Fruit fly (Drosophila melanogaster) whole organism, embryonic: ENCODE data around the gene CG6962.

Experiments used
- ATbp ChIP-seq: fragments of 200-800 bp; sonication (Bioruptor generic); optimal IDR thresholded peaks from 2 replicates; lab custom pipeline; 2017; ENCODE audit warnings: missing biosample characterization, mild to moderate bottlenecking, missing genetic modification characterization, missing genetic modification reagents
- Aef1 ChIP-seq: fragments of 200-800 bp; sonication (Bioruptor generic); IDR thresholded peaks from 3 replicates; pipeline ENCODE4 v1.3.6; 2022; ENCODE audit warnings: missing biosample characterization, missing genetic modification characterization
- Atf-2 ChIP-seq: fragments of 200-800 bp; sonication (Bioruptor generic); optimal IDR thresholded peaks from 2 replicates; lab custom pipeline; 2016; ENCODE audit warnings: missing biosample characterization, missing genetic modification characterization
- CG10543 ChIP-seq: fragments of 200-800 bp; sonication (Bioruptor generic); optimal IDR thresholded peaks from 3 replicates; lab custom pipeline; 2017; ENCODE audit warnings: missing biosample characterization, mild to moderate bottlenecking, missing genetic modification characterization, moderate library complexity
- CG12071 ChIP-seq: fragments of 200-800 bp; sonication (Bioruptor generic); optimal IDR thresholded peaks from 3 replicates; lab custom pipeline; 2018; ENCODE audit warnings: missing biosample characterization, mild to moderate bottlenecking, missing genetic modification characterization
- CG12942 ChIP-seq: fragments of 200-800 bp; sonication (Bioruptor generic); optimal IDR thresholded peaks from 3 replicates; lab custom pipeline; 2016; ENCODE audit warnings: missing biosample characterization, missing genetic modification characterization
- CG14965 ChIP-seq: fragments of 200-800 bp; sonication (Bioruptor generic); optimal IDR thresholded peaks from 2 replicates; lab custom pipeline; 2016; ENCODE audit warnings: missing biosample characterization, missing genetic modification characterization, borderline replicate concordance
- CG16815 ChIP-seq: fragments of 200-800 bp; sonication (Bioruptor generic); optimal IDR thresholded peaks from 3 replicates; lab custom pipeline; 2017; ENCODE audit warnings: missing biosample characterization, mild to moderate bottlenecking, missing genetic modification characterization
- CG18262 ChIP-seq: fragments of 200-800 bp; optimal IDR thresholded peaks from 3 replicates; lab custom pipeline; 2019; ENCODE audit warnings: missing biosample characterization, mild to moderate bottlenecking, missing genetic modification characterization, moderate library complexity
- CG18599 ChIP-seq: fragments of 200-800 bp; sonication (Bioruptor generic); optimal IDR thresholded peaks from 3 replicates; lab custom pipeline; 2017; ENCODE audit warnings: missing biosample characterization, missing genetic modification characterization, mild to moderate bottlenecking, moderate library complexity, missing genetic modification reagents
- CG30020 ChIP-seq: fragments of 200-800 bp; optimal IDR thresholded peaks from 2 replicates; lab custom pipeline; 2019; ENCODE audit warnings: missing biosample characterization, mild to moderate bottlenecking, missing genetic modification characterization, moderate library complexity
- CG30431 ChIP-seq: fragments of 200-800 bp; sonication (Bioruptor generic); optimal IDR thresholded peaks from 2 replicates; lab custom pipeline; 2017; ENCODE audit warnings: missing biosample characterization, missing genetic modification characterization
- CG33557 ChIP-seq: fragments of 200-800 bp; sonication (Bioruptor generic); optimal IDR thresholded peaks from 2 replicates; lab custom pipeline; 2019; ENCODE audit warnings: missing biosample characterization, mild to moderate bottlenecking, missing genetic modification characterization, moderate library complexity
- CG4404 ChIP-seq: fragments of 200-800 bp; sonication (Bioruptor generic); IDR thresholded peaks from 2 replicates; pipeline ENCODE4 v1.3.6; 2022; ENCODE audit warnings: missing biosample characterization, missing genetic modification characterization
- CG4854 ChIP-seq: fragments of 200-800 bp; sonication (Bioruptor generic); optimal IDR thresholded peaks from 2 replicates; lab custom pipeline; 2016; ENCODE audit warnings: missing biosample characterization, missing genetic modification characterization, inconsistent platforms
- CG6854 ChIP-seq: fragments of 200-800 bp; sonication (Bioruptor generic); optimal IDR thresholded peaks from 3 replicates; lab custom pipeline; 2017; ENCODE audit warnings: missing biosample characterization, mild to moderate bottlenecking, missing genetic modification characterization
- CG7357 ChIP-seq: fragments of 200-800 bp; sonication (Bioruptor generic); IDR thresholded peaks from 3 replicates; pipeline ENCODE4 v1.3.6; 2022; ENCODE audit warnings: missing biosample characterization, missing genetic modification characterization
- CG8924 ChIP-seq: fragments of 200-800 bp; optimal IDR thresholded peaks from 3 replicates; lab custom pipeline; 2019; ENCODE audit warnings: missing biosample characterization, mild to moderate bottlenecking, missing genetic modification characterization, moderate library complexity
- CG9437 ChIP-seq: fragments of 200-800 bp; sonication (Bioruptor generic); optimal IDR thresholded peaks from 2 replicates; lab custom pipeline; 2018; ENCODE audit warnings: missing biosample characterization, mild to moderate bottlenecking, missing genetic modification characterization
- CG9876 ChIP-seq: fragments of 200-800 bp; sonication (Bioruptor generic); optimal IDR thresholded peaks from 2 replicates; lab custom pipeline; 2016; ENCODE audit warnings: missing biosample characterization, missing genetic modification characterization
- D19A ChIP-seq: fragments of 200-800 bp; optimal IDR thresholded peaks from 3 replicates; lab custom pipeline; 2019; ENCODE audit warnings: missing biosample characterization, mild to moderate bottlenecking, missing genetic modification characterization, moderate library complexity
- Deaf1 ChIP-seq: fragments of 200-800 bp; optimal IDR thresholded peaks from 3 replicates; lab custom pipeline; 2019; ENCODE audit warnings: missing biosample characterization, mild to moderate bottlenecking, missing genetic modification characterization, moderate library complexity
- Ets65A ChIP-seq: fragments of 200-800 bp; sonication (Bioruptor generic); peaks from one replicate; lab custom pipeline; 2016; ENCODE audit warnings: missing biosample characterization, missing genetic modification characterization
- H15 ChIP-seq: fragments of 200-800 bp; sonication (Bioruptor generic); IDR thresholded peaks from 3 replicates; pipeline ENCODE4 v1.3.6; 2022; ENCODE audit warnings: missing biosample characterization, missing genetic modification characterization
- HHEX ChIP-seq: fragments of 200-800 bp; sonication (Bioruptor generic); optimal IDR thresholded peaks from 3 replicates; lab custom pipeline; 2017; ENCODE audit warnings: missing biosample characterization, mild to moderate bottlenecking, missing genetic modification characterization, missing genetic modification reagents
- HLHmδ ChIP-seq: fragments of 200-800 bp; sonication (Bioruptor generic); optimal IDR thresholded peaks from 2 replicates; lab custom pipeline; 2018; ENCODE audit warnings: missing biosample characterization, mild to moderate bottlenecking, missing genetic modification characterization, moderate library complexity
- Lpt ChIP-seq: fragments of >200 bp; optimal IDR thresholded peaks from 2 replicates; lab custom pipeline; 2018; ENCODE audit warnings: missing biosample characterization, missing genetic modification characterization
- Med ChIP-seq: fragments of 200-800 bp; sonication (Bioruptor generic); peaks from one replicate; lab custom pipeline; 2016; ENCODE audit warnings: missing biosample characterization, missing genetic modification characterization, mild to moderate bottlenecking, inconsistent platforms, moderate library complexity
- Mes4 ChIP-seq: fragments of 200-800 bp; sonication (Bioruptor generic); optimal IDR thresholded peaks from 2 replicates; lab custom pipeline; 2016; ENCODE audit warnings: missing biosample characterization, missing genetic modification characterization
- NC2α ChIP-seq: fragments of 200-800 bp; sonication (Bioruptor generic); optimal IDR thresholded peaks from 2 replicates; lab custom pipeline; 2016; ENCODE audit warnings: missing biosample characterization, missing genetic modification characterization
- Oaz ChIP-seq: fragments of 200-800 bp; sonication (Bioruptor generic); IDR thresholded peaks from 2 replicates; pipeline ENCODE4 v1.3.6; 2022; ENCODE audit warnings: missing biosample characterization, missing genetic modification characterization
- Xbp1 ChIP-seq: fragments of 200-800 bp; sonication (Bioruptor generic); optimal IDR thresholded peaks from 3 replicates; lab custom pipeline; 2016; ENCODE audit warnings: missing biosample characterization, mild to moderate bottlenecking, missing genetic modification characterization
- Xrp1 ChIP-seq: fragments of 200-800 bp; sonication (Bioruptor generic); IDR thresholded peaks from 2 replicates; pipeline ENCODE4 v1.3.6; 2022; ENCODE audit warnings: missing biosample characterization, missing genetic modification characterization
- bsh ChIP-seq, 2 experiments: fragments of 200-800 bp; sonication (Bioruptor generic); optimal IDR thresholded peaks; 2 replicates each; lab custom pipeline; 2017 to 2018; ENCODE audit warnings: mild to moderate bottlenecking in 2 of 2, missing biosample characterization in 2 of 2, missing genetic modification characterization in 2 of 2, moderate library complexity in 1 of 2
- cg ChIP-seq: fragments of 200-800 bp; sonication (Bioruptor generic); optimal IDR thresholded peaks from 3 replicates; lab custom pipeline; 2019; ENCODE audit warnings: missing biosample characterization, mild to moderate bottlenecking, missing genetic modification characterization, moderate library complexity
- dimm ChIP-seq: fragments of 200-800 bp; sonication (Bioruptor generic); IDR thresholded peaks from 2 replicates; pipeline ENCODE4 v1.3.6; 2022; ENCODE audit warnings: missing biosample characterization, missing genetic modification characterization
- lilli ChIP-seq: fragments of 200-800 bp; sonication (Bioruptor generic); optimal IDR thresholded peaks from 3 replicates; lab custom pipeline; 2016; ENCODE audit warnings: missing biosample characterization, missing genetic modification characterization
- mirr ChIP-seq: fragments of 200-800 bp; sonication (Bioruptor generic); optimal IDR thresholded peaks from 3 replicates; lab custom pipeline; 2018; ENCODE audit warnings: missing biosample characterization, mild to moderate bottlenecking, missing genetic modification characterization
- nerfin-1 ChIP-seq: fragments of 200-800 bp; sonication (Bioruptor generic); optimal IDR thresholded peaks from 3 replicates; lab custom pipeline; 2019; ENCODE audit warnings: missing biosample characterization, mild to moderate bottlenecking, missing genetic modification characterization, moderate library complexity
- nmo ChIP-seq: fragments of 200-800 bp; sonication (Bioruptor generic); optimal IDR thresholded peaks from 2 replicates; lab custom pipeline; 2018; ENCODE audit warnings: missing biosample characterization, mild to moderate bottlenecking, missing genetic modification characterization, moderate library complexity
- pb ChIP-seq: fragments of 200-800 bp; sonication (Bioruptor generic); optimal IDR thresholded peaks from 3 replicates; lab custom pipeline; 2016; ENCODE audit warnings: missing biosample characterization, missing genetic modification characterization
- pnt ChIP-seq: fragments of 200-800 bp; sonication (Bioruptor generic); optimal IDR thresholded peaks from 3 replicates; lab custom pipeline; 2016; ENCODE audit warnings: missing biosample characterization, missing genetic modification characterization
- sc ChIP-seq, 3 experiments: fragments of >200 bp in 2 of 3; fragments of 200-800 bp in 1 of 3; sonication (Bioruptor generic) in 1 of 3; optimal IDR thresholded peaks; 2 replicates in 2 of 3; 3 replicates in 1 of 3; lab custom pipeline; 2017; ENCODE audit warnings: mild to moderate bottlenecking in 1 of 3, missing biosample characterization in 1 of 3, missing genetic modification characterization in 1 of 3, missing genetic modification reagents in 1 of 3
- sd ChIP-seq: fragments of 200-800 bp; sonication (Bioruptor generic); optimal IDR thresholded peaks from 3 replicates; lab custom pipeline; 2018; ENCODE audit warnings: missing biosample characterization, mild to moderate bottlenecking, missing genetic modification characterization, moderate library complexity
- sim ChIP-seq: fragments of 200-800 bp; sonication (Bioruptor generic); IDR thresholded peaks from 2 replicates; pipeline ENCODE4 v1.3.6; 2022; ENCODE audit warnings: missing biosample characterization, missing genetic modification characterization
- vfl ChIP-seq: fragments of 200-800 bp; sonication (Bioruptor generic); optimal IDR thresholded peaks from 2 replicates; lab custom pipeline; 2016; ENCODE audit warnings: missing biosample characterization, missing genetic modification characterization
- vvl ChIP-seq: fragments of 200-800 bp; sonication (Bioruptor generic); IDR thresholded peaks from 2 replicates; pipeline ENCODE4 v1.3.6; 2022; ENCODE audit warnings: missing biosample characterization, missing genetic modification characterization
- zfh1 ChIP-seq: fragments of 200-800 bp; sonication (Bioruptor generic); IDR thresholded peaks from 3 replicates; pipeline ENCODE4 v1.3.6; 2022; ENCODE audit warnings: missing biosample characterization, missing genetic modification characterization

The CG6962 gene

DNA sequence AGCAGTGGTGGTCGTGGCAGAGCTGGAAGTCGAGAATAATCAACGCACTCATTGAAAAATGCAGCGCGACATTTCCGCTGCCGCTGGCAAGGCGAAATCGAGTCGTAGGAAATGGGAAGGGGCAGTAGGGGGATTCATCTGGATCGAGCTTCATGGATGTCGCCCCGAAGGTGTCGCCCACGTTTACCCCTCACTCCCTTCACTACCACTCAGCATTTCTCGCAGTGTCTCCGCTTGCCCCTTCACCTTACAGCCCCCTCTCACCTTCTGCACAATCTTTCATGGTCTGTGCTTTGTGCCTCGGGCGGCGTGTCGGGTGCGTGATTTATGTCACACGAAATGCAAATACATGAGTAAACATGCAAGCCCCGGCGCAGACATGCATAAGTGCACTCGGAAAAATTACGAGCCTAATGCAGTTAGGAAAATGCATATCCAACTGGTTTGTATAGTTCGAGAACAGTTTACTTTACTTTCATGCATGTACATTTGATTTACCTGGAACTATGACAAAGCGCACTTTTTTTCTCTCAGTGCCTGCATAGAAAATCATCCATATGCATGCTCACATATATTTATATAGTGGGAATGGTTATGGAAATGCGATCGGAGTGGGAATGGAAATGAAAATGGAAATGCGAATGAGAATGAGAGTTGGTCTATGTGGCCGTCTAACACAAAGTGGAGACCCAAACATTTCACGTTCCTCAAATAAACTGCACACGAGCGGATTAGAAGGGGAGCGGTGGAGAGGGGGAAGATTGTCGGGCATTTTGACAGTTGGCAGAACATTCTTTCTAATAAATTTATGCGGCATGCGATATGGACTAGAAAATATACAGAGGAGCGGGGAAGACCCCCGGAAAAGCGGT is 32.7 kb downstream of the CG6962 start (continued):
- TF ChIP-seq CG9437 (GFP tag; lab: Kevin White, UChicago) (peak; percentile 73), Xrp1 (GFP tag; lab: Robert Waterston, UW) (peak; percentile 95), CG12071 (GFP tag; lab: Kevin White, UChicago) (peak; percentile 89), Ets65A (GFP tag; lab: Kevin White, UChicago) (peak; percentile 98), CG30431 (peak; percentile 83), vvl (GFP tag; lab: Robert Waterston, UW) (peak; percentile 99), HHEX (GFP tag; lab: Kevin White, UChicago) (peak; percentile 89), sd (tag; lab: Kevin White, UChicago) (peak; percentile 56), CG7357 (GFP tag; lab: Robert Waterston, UW) (peak; percentile 83), D19A (tag; lab: Kevin White, UChicago) (peak; percentile 88), Aef1 (peak; percentile 79), vfl (peak; percentile 5), CG4854 (peak; percentile 84), zfh1 (GFP tag; lab: Robert Waterston, UW) (peak; percentile 97), nmo (GFP tag; lab: Kevin White, UChicago) (peak; percentile 95), dimm (peak; percentile 83), CG18599 (GFP tag; lab: Kevin White, UChicago) (peak; percentile 76), sim (GFP tag; lab: Robert Waterston, UW) (peak; percentile 89), NC2α (GFP tag; lab: Kevin White, UChicago) (peak; percentile 86), nerfin-1 (tag; lab: Kevin White, UChicago) (peak; percentile 89), lilli (peak; percentile 75), CG10543 (GFP tag; lab: Kevin White, UChicago) (peak; percentile 32), CG8924 (tag; lab: Kevin White, UChicago) (peak; percentile 88), H15 (GFP tag; lab: Robert Waterston, UW) (peak; percentile 89), pb (peak; percentile 82), Deaf1 (peak; percentile 63), CG6854 (peak; percentile 40), Oaz (GFP tag; lab: Robert Waterston, UW) (peak; percentile 67), CG4404 (GFP tag; lab: Robert Waterston, UW) (peak; percentile 70), Atf-2 (GFP tag; lab: Kevin White, UChicago) (peak; percentile 86), pnt (GFP tag; lab: Kevin White, UChicago) (peak; percentile 95), Lpt (no peak), CG33557 (GFP tag; lab: Kevin White, UChicago) (peak; percentile 73), CG18262 (tag; lab: Kevin White, UChicago) (peak; percentile 96), mirr (GFP tag; lab: Kevin White, UChicago) (no peak), cg (GFP tag; lab: Kevin White, UChicago) (peak; percentile 63), HLHmδ (GFP tag; lab: Kevin White, UChicago) (no peak), sc (optimal IDR thresholded peaks at IDR 0.05; lab: Kevin White, UChicago) (no peak), sc (GFP tag; optimal IDR thresholded peaks at IDR 0.05; lab: Kevin White, UChicago) (peak; percentile 91), ATbp (GFP tag; lab: Kevin White, UChicago) (peak; percentile 97), CG9876 (GFP tag; lab: Kevin White, UChicago) (peak; percentile 65), bsh (GFP tag; optimal IDR thresholded peaks at IDR 0.05; lab: Kevin White, UChicago) (peak; percentile 73 to 98), Med (GFP tag; lab: Kevin White, UChicago) (peak; percentile 97), CG16815 (GFP tag; lab: Kevin White, UChicago) (peak; percentile 67), Mes4 (peak; percentile 91), Xbp1 (GFP tag; lab: Kevin White, UChicago) (peak; percentile 92), CG30020 (tag; lab: Kevin White, UChicago) (peak; percentile 53), CG14965 (GFP tag; lab: Kevin White, UChicago) (peak; percentile 69), CG12942 (peak; percentile 89)
